Fruit fly (Drosophila melanogaster): ENCODE data around the gene Spindly.

Gene Spindly

dm6 chr2L:3545033-3545666, 15.0 kb upstream of the Spindly start (continued):
- TF ChIP-seq Fer2 (tag; optimal IDR thresholded peaks at IDR 0.05) (no peak), CG3281 (GFP tag; optimal IDR thresholded peaks at IDR 0.05) (no peak), Ada2b (GFP tag; IDR thresholded peaks at IDR 0.05) (no peak), CG9215 (GFP tag; IDR thresholded peaks at IDR 0.05) (no peak), D19B (GFP tag; optimal IDR thresholded peaks at IDR 0.05) (no peak), NK7.1 (GFP tag; optimal IDR thresholded peaks at IDR 0.05) (no peak), aop (GFP tag; IDR thresholded peaks at IDR 0.05) (no peak), CG10462 (GFP tag; optimal IDR thresholded peaks at IDR 0.05) (no peak), z (GFP tag; IDR thresholded peaks at IDR 0.05) (peak; percentile 95), knrl (GFP tag; IDR thresholded peaks at IDR 0.05; ENCODE audit: partially characterized antibody) (no peak), CG9817 (tag; optimal IDR thresholded peaks at IDR 0.05) (no peak), CG12744 (GFP tag; optimal IDR thresholded peaks at IDR 0.05) (no peak), Chrac-16 (GFP tag; optimal IDR thresholded peaks at IDR 0.05) (no peak), luna (GFP tag; optimal IDR thresholded peaks at IDR 0.05) (no peak), CG18619 (GFP tag; optimal IDR thresholded peaks at IDR 0.05) (no peak), CG30431 (GFP tag; optimal IDR thresholded peaks at IDR 0.05) (no peak), CG3995 (GFP tag; optimal IDR thresholded peaks at IDR 0.05) (no peak), exex (tag; optimal IDR thresholded peaks at IDR 0.05) (peak; percentile 49), amos (GFP tag; IDR thresholded peaks at IDR 0.05; ENCODE audit: partially characterized antibody) (no peak; the same call in 1 of the 2 replicates), CG11398 (GFP tag; optimal IDR thresholded peaks at IDR 0.05) (no peak), CG4820 (GFP tag; optimal IDR thresholded peaks at IDR 0.05) (no peak), Mad (GFP tag; optimal IDR thresholded peaks at IDR 0.05) (no peak), Ssrp (tag; optimal IDR thresholded peaks at IDR 0.05) (no peak), hth (optimal IDR thresholded peaks at IDR 0.05) (no peak), gce (GFP tag; IDR thresholded peaks at IDR 0.05) (no peak), ssp (GFP tag; IDR thresholded peaks at IDR 0.05) (no peak), CG3847 (GFP tag; IDR thresholded peaks at IDR 0.05) (no peak), fu2 (GFP tag; optimal IDR thresholded peaks at IDR 0.05) (no peak), HLHmδ (GFP tag; optimal IDR thresholded peaks at IDR 0.05) (no peak), CG13296 (GFP tag; optimal IDR thresholded peaks at IDR 0.05) (no peak), CG4328 (GFP tag; optimal IDR thresholded peaks at IDR 0.05) (no peak), CTCF (GFP tag; optimal IDR thresholded peaks at IDR 0.05) (peak; percentile 65), lbe (GFP tag; optimal IDR thresholded peaks at IDR 0.05) (no peak), CG10366 (GFP tag; IDR thresholded peaks at IDR 0.05) (no peak), ab (GFP tag; optimal IDR thresholded peaks at IDR 0.05) (no peak), crc (GFP tag; optimal IDR thresholded peaks at IDR 0.05) (no peak), CrebB (tag; optimal IDR thresholded peaks at IDR 0.05) (no peak), D19A (tag; optimal IDR thresholded peaks at IDR 0.05) (no peak), stc (GFP tag; IDR thresholded peaks at IDR 0.05) (no peak), chif (GFP tag; optimal IDR thresholded peaks at IDR 0.05) (no peak), bigmax (GFP tag; optimal IDR thresholded peaks at IDR 0.05) (no peak), ERR (GFP tag; optimal IDR thresholded peaks at IDR 0.05) (no peak), CG17829 (tag; optimal IDR thresholded peaks at IDR 0.05) (no peak), insv (GFP tag; optimal IDR thresholded peaks at IDR 0.05) (no peak), CG8089 (GFP tag; optimal IDR thresholded peaks at IDR 0.05) (no peak), sob (GFP tag; IDR thresholded peaks at IDR 0.05) (no peak; the same call in 1 of the 2 replicates), tio (GFP tag; optimal IDR thresholded peaks at IDR 0.05) (no peak), CG12659 (GFP tag; optimal IDR thresholded peaks at IDR 0.05) (no peak), CG6765 (GFP tag; optimal IDR thresholded peaks at IDR 0.05) (no peak), Stat92E (GFP tag; optimal IDR thresholded peaks at IDR 0.05) (no peak), dpn (GFP tag; optimal IDR thresholded peaks at IDR 0.05) (no peak), gcm (GFP tag; optimal IDR thresholded peaks at IDR 0.05) (peak; percentile 0)

Data from whole organism, embryonic.